Worm (Caenorhabditis elegans) whole organism, L3 larva: ENCODE results near the gene sor-1.
A peak's percentile ranks its signal among the peaks of the same experiment; 100 is the strongest.

Experiments used
- R02D3.7 ChIP-seq: fragments of 150-350 bp; optimal IDR thresholded peaks from 2 replicates; lab custom pipeline; 2014; ENCODE audit warnings: missing biosample characterization, missing genetic modification characterization
- aly-2 ChIP-seq: fragments of 150-350 bp; optimal IDR thresholded peaks from 2 replicates; lab custom pipeline; 2014; ENCODE audit warnings: missing biosample characterization, missing genetic modification characterization
- ama-1 ChIP-seq: fragments of 150-350 bp; optimal IDR thresholded peaks from 2 replicates; lab custom pipeline; 2018
- ceh-16 ChIP-seq: sonication (generic microtip); optimal IDR thresholded peaks from 2 replicates; lab custom pipeline; 2017; ENCODE audit warnings: missing biosample characterization, missing genetic modification characterization
- ceh-82 ChIP-seq: fragments of 150-350 bp; optimal IDR thresholded peaks from 2 replicates; lab custom pipeline; 2014; ENCODE audit warnings: missing biosample characterization, missing genetic modification characterization
- daf-12 ChIP-seq: fragments of 150-350 bp; optimal IDR thresholded peaks from 2 replicates; lab custom pipeline; 2014; ENCODE audit warnings: missing biosample characterization, missing genetic modification reagents, missing genetic modification characterization
- egl-27 ChIP-seq: sonication (generic microtip); optimal IDR thresholded peaks from 4 replicates; lab custom pipeline; 2017; ENCODE audit warnings: missing biosample characterization, missing genetic modification reagents, missing genetic modification characterization
- egl-5 ChIP-seq: fragments of 150-350 bp; optimal IDR thresholded peaks from 2 replicates; lab custom pipeline; 2017; ENCODE audit warnings: missing biosample characterization, missing genetic modification reagents, missing genetic modification characterization, inconsistent platforms
- elt-1 ChIP-seq: fragments of 150-350 bp; optimal IDR thresholded peaks from 2 replicates; lab custom pipeline; 2014; ENCODE audit warnings: missing biosample characterization, missing genetic modification characterization
- elt-3 ChIP-seq, 3 experiments: fragments of 150-350 bp in 1 of 3; sonication (generic microtip) in 2 of 3; optimal IDR thresholded peaks; 2 replicates in 2 of 3; 4 replicates in 1 of 3; lab custom pipeline; 2014 to 2017; ENCODE audit warnings: missing biosample characterization in 3 of 3, missing genetic modification characterization in 3 of 3
- fkh-10 ChIP-seq: sonication (generic microtip); optimal IDR thresholded peaks from 2 replicates; lab custom pipeline; 2017; ENCODE audit warnings: missing biosample characterization, missing genetic modification reagents, missing genetic modification characterization
- hmg-11 ChIP-seq: sonication (generic microtip); optimal IDR thresholded peaks from 2 replicates; lab custom pipeline; 2016; ENCODE audit warnings: missing genetic modification characterization, missing compliant biosample characterization
- jun-1 ChIP-seq: fragments of 150-350 bp; optimal IDR thresholded peaks from 2 replicates; lab custom pipeline; 2014; ENCODE audit warnings: missing biosample characterization, missing genetic modification reagents, missing genetic modification characterization
- lin-15B ChIP-seq: fragments of 150-350 bp; optimal IDR thresholded peaks from 2 replicates; lab custom pipeline; 2014; ENCODE audit warnings: missing biosample characterization, missing genetic modification characterization
- lsy-12 ChIP-seq: sonication (generic microtip); optimal IDR thresholded peaks from 2 replicates; lab custom pipeline; 2016; ENCODE audit warnings: mild to moderate bottlenecking, missing genetic modification characterization, missing compliant biosample characterization
- mdl-1 ChIP-seq: fragments of 150-350 bp; optimal IDR thresholded peaks from 2 replicates; lab custom pipeline; 2014; ENCODE audit warnings: missing biosample characterization, missing genetic modification characterization
- nfya-1 ChIP-seq: sonication (generic microtip); optimal IDR thresholded peaks from 2 replicates; lab custom pipeline; 2017; ENCODE audit warnings: missing genetic modification characterization, mild to moderate bottlenecking, missing compliant biosample characterization, antibody characterized with exemption, moderate library complexity; ENCODE audit not compliant: insufficient read depth
- nhr-12 ChIP-seq: fragments of 150-350 bp; optimal IDR thresholded peaks from 2 replicates; lab custom pipeline; 2014; ENCODE audit warnings: missing biosample characterization, missing genetic modification characterization
- nhr-23 ChIP-seq: fragments of 150-350 bp; optimal IDR thresholded peaks from 2 replicates; lab custom pipeline; 2014; ENCODE audit warnings: missing biosample characterization, missing genetic modification reagents, missing genetic modification characterization
- nhr-25 ChIP-seq: sonication (generic microtip); optimal IDR thresholded peaks from 2 replicates; lab custom pipeline; 2017; ENCODE audit warnings: missing biosample characterization, missing genetic modification characterization
- nhr-43 ChIP-seq: sonication (generic microtip); optimal IDR thresholded peaks from 2 replicates; lab custom pipeline; 2016; ENCODE audit warnings: mild to moderate bottlenecking, missing genetic modification characterization, missing compliant biosample characterization; ENCODE audit not compliant: poor library complexity, severe bottlenecking
- nhr-67 ChIP-seq: fragments of 150-350 bp; optimal IDR thresholded peaks from 2 replicates; lab custom pipeline; 2014; ENCODE audit warnings: missing biosample characterization, missing genetic modification characterization
- nhr-77 ChIP-seq: fragments of 150-350 bp; optimal IDR thresholded peaks from 2 replicates; lab custom pipeline; 2014; ENCODE audit warnings: missing biosample characterization, missing genetic modification characterization
- pha-4 ChIP-seq: fragments of 150-350 bp; optimal IDR thresholded peaks from 2 replicates; lab custom pipeline; 2014; ENCODE audit warnings: missing biosample characterization, missing genetic modification reagents, missing genetic modification characterization
- pqm-1 ChIP-seq: fragments of 150-350 bp; optimal IDR thresholded peaks from 2 replicates; lab custom pipeline; 2017; ENCODE audit warnings: missing biosample characterization, missing genetic modification characterization, inconsistent platforms
- skn-1 ChIP-seq: fragments of 150-350 bp; optimal IDR thresholded peaks from 2 replicates; lab custom pipeline; 2014; ENCODE audit warnings: missing biosample characterization, missing genetic modification characterization
- unc-39 ChIP-seq: sonication (generic microtip); optimal IDR thresholded peaks from 4 replicates; lab custom pipeline; 2017; ENCODE audit warnings: missing biosample characterization, missing genetic modification characterization
- unc-62 ChIP-seq: fragments of 150-350 bp; sonication (generic microtip); optimal IDR thresholded peaks from 4 replicates; lab custom pipeline; 2014; ENCODE audit warnings: missing biosample characterization, missing genetic modification reagents, missing genetic modification characterization
- zag-1 ChIP-seq: fragments of 150-350 bp; optimal IDR thresholded peaks from 2 replicates; lab custom pipeline; 2014; ENCODE audit warnings: missing biosample characterization, missing genetic modification characterization
- ztf-11 ChIP-seq: fragments of 150-350 bp; optimal IDR thresholded peaks from 2 replicates; lab custom pipeline; 2014; ENCODE audit warnings: missing biosample characterization, missing genetic modification characterization
- ztf-4 ChIP-seq: fragments of 150-350 bp; optimal IDR thresholded peaks from 2 replicates; lab custom pipeline; 2014; ENCODE audit warnings: missing biosample characterization, missing genetic modification characterization

The sor-1 gene

DNA sequence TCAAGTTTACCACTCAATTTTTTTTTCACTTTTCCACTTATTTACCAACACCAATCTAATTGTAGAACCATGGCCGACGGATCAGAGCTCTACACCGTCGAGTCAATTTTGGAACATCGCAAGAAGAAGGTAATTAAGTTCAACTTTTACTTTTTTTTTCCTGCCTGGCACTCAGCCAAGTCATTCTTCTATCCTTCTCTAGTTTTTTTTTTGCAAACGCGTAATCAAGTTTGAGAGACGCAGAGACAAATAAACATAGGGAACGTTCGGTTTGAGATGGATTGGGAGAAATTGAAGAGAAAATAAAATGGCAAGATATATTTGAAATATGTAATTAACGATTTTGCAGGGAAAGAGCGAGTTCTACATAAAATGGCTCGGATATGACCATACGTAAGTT lies 8.3 kb downstream of the sor-1 start, which contains the start of gene cec-1:
cec-1 (plus strand) TSS at position 63 of the 400 bp plus-strand sequence.
- TF ChIP-seq nfya-1, result peak; percentile 35
- no peak for TF ChIP-seq elt-3 (tag; optimal IDR thresholded peaks at IDR 0.05; lab: Kevin White, UChicago)
- no peak for TF ChIP-seq fkh-10 (GFP tag; lab: Kevin White, UChicago)
- no peak for TF ChIP-seq nhr-77 (tag; lab: Kevin White, UChicago)
- TF ChIP-seq lsy-12 (tag; lab: Kevin White, UChicago), result no peak
- TF ChIP-seq pha-4 (tag; lab: Kevin White, UChicago), result peak; percentile 35
- no peak for TF ChIP-seq jun-1
- TF ChIP-seq nhr-25 (tag; lab: Kevin White, UChicago), result peak; percentile 14
- TF ChIP-seq nhr-23 (tag; lab: Kevin White, UChicago), result peak; percentile 12
- no peak for TF ChIP-seq egl-5 (tag; lab: Kevin White, UChicago)

ce11 chrIII:8429035-8429434 lies 11.1 kb downstream of the sor-1 start, which contains the start of gene ZK1236.1:
Gene ZK1236.1, plus strand, starts transcription at chrIII:8429297.
- TF ChIP-seq pha-4 (tag; lab: Kevin White, UChicago), result peak; percentile 46
- TF ChIP-seq skn-1, result no peak
- TF ChIP-seq nfya-1, result peak; percentile 38

DNA sequence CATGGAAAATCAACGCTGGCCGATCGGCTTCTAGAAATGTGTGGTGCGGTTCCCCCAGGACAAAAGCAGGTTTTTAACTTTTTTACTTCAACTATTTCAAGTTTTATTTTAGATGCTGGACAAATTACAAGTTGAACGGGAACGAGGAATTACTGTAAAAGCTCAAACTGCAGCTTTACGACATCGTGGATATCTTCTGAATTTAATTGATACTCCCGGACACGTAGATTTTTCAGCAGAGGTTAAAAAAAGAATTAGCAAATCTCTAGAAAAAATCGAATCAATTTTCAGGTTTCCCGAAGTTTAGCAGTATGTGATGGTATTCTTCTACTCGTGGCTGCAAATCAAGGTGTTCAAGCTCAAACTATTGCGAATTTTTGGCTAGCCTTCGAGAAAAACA lies 11.5 kb downstream of the sor-1 start:
- TF ChIP-seq egl-5 (tag; lab: Kevin White, UChicago) (no peak), zag-1 (tag; lab: Kevin White, UChicago) (no peak), ztf-4 (tag; lab: Kevin White, UChicago) (no peak), nhr-12 (tag; lab: Kevin White, UChicago) (no peak), pqm-1 (tag; lab: Kevin White, UChicago) (no peak), ama-1 (lab: Kevin White, UChicago) (no peak), nhr-43 (no peak), elt-1 (no peak), ztf-11 (tag; lab: Kevin White, UChicago) (no peak), daf-12 (tag; lab: Kevin White, UChicago) (no peak), lsy-12 (tag; lab: Kevin White, UChicago) (no peak), ceh-82 (tag; lab: Kevin White, UChicago) (no peak)

- TF ChIP-seq nfya-1 (peak; percentile 56), hmg-11 (tag; lab: Kevin White, UChicago) (peak; percentile 25), pha-4 (tag; lab: Kevin White, UChicago) (peak; percentile 68), lin-15B (tag; lab: Kevin White, UChicago) (peak; percentile 55), egl-5 (tag; lab: Kevin White, UChicago) (no peak), jun-1 (no peak), R02D3.7 (tag; lab: Kevin White, UChicago) (peak; percentile 95)
These were observed 14.2 kb downstream of the sor-1 start, which contains the start of gene ZK1236.5 for ce11 chrIII:8432143-8432542. Gene ZK1236.5, minus strand, starts transcription at chrIII:8432214.

- TF ChIP-seq ama-1 (lab: Kevin White, UChicago), result no peak
- TF ChIP-seq fkh-10 (GFP tag; lab: Kevin White, UChicago), result no peak
- TF ChIP-seq skn-1, result no peak
- TF ChIP-seq aly-2 (tag; lab: Kevin White, UChicago), result no peak
- no peak for TF ChIP-seq pha-4 (tag; lab: Kevin White, UChicago)
- TF ChIP-seq unc-62, result no peak
- no peak for TF ChIP-seq nhr-25 (tag; lab: Kevin White, UChicago)
- no peak for TF ChIP-seq nhr-77 (tag; lab: Kevin White, UChicago)
- no peak for TF ChIP-seq ztf-4 (tag; lab: Kevin White, UChicago)
- TF ChIP-seq pqm-1 (tag; lab: Kevin White, UChicago), result no peak
- TF ChIP-seq nhr-67, result no peak
- TF ChIP-seq mdl-1, result no peak
- TF ChIP-seq unc-39 (tag; lab: Kevin White, UChicago), result no peak
- no peak for TF ChIP-seq ceh-16 (tag; lab: Kevin White, UChicago)
- TF ChIP-seq elt-1, result no peak
- TF ChIP-seq egl-27 (tag; lab: Kevin White, UChicago), result no peak
These were observed 17.1 kb downstream of the sor-1 start, which contains the start of gene ZK1236.9 for ce11 chrIII:8435074-8435473. Gene ZK1236.9, minus strand, starts transcription at chrIII:8435174.
